Worm (Caenorhabditis elegans): ENCODE results near the gene ZK1010.8.

ZK1010.8 gene

ce11 chrIII:13018619-13019018 lies 18.1 kb upstream of the ZK1010.8 start, which contains the start of gene col-98:
Gene col-98 (plus strand): TSS chrIII:13019008.
- TF ChIP-seq dve-1 (tag; optimal IDR thresholded peaks at IDR 0.05; ENCODE audit: insufficient read depth) = no peak
- TF ChIP-seq T26A8.4 (GFP tag; IDR thresholded peaks at IDR 0.05) = no peak
- TF ChIP-seq ZK337.2 (GFP tag; IDR thresholded peaks at IDR 0.05) = no peak
- TF ChIP-seq gei-8 (GFP tag; optimal IDR thresholded peaks at IDR 0.05) = no peak
- no peak for TF ChIP-seq ceh-20 (GFP tag; IDR thresholded peaks at IDR 0.05)
- TF ChIP-seq ama-1 (optimal IDR thresholded peaks at IDR 0.05) = no peak
- TF ChIP-seq lin-1 (GFP tag; IDR thresholded peaks at IDR 0.05) = no peak
- no peak for TF ChIP-seq nhr-237 (tag; optimal IDR thresholded peaks at IDR 0.05)
- TF ChIP-seq egl-43 (GFP tag; IDR thresholded peaks at IDR 0.05) = no peak
- TF ChIP-seq ceh-44 (GFP tag; IDR thresholded peaks at IDR 0.05) = no peak
- TF ChIP-seq saeg-2 (GFP tag; IDR thresholded peaks at IDR 0.05) = no peak
- TF ChIP-seq attf-4 (tag; optimal IDR thresholded peaks at IDR 0.05) = no peak
- no peak for TF ChIP-seq jun-1 (tag; optimal IDR thresholded peaks at IDR 0.05)
- no peak for TF ChIP-seq nhr-48 (tag; optimal IDR thresholded peaks at IDR 0.05)
- no peak for TF ChIP-seq R02D3.7 (tag; optimal IDR thresholded peaks at IDR 0.05)
- no peak for TF ChIP-seq nhr-41 (GFP tag; IDR thresholded peaks at IDR 0.05)
- TF ChIP-seq mes-2 (tag; optimal IDR thresholded peaks at IDR 0.05; ENCODE audit: poor library complexity, severe bottlenecking) = no peak

ce11 chrIII:13015754-13016317 lies 15.4 kb upstream of the ZK1010.8 start:
- TF ChIP-seq aha-1 (tag) (peak; percentile 97), cey-2 (tag; optimal IDR thresholded peaks at IDR 0.05; ENCODE audit: borderline replicate concordance, insufficient read depth) (no peak), dpl-1 (GFP tag; optimal IDR thresholded peaks at IDR 0.05) (peak; percentile 53), unc-39 (tag; optimal IDR thresholded peaks at IDR 0.05) (no peak), skn-1 (tag; optimal IDR thresholded peaks at IDR 0.05) (no peak), ZK546.5 (tag; optimal IDR thresholded peaks at IDR 0.05) (no peak), dmd-8 (GFP tag; IDR thresholded peaks at IDR 0.05) (peak; percentile 79), nhr-10 (tag; optimal IDR thresholded peaks at IDR 0.05) (no peak), daf-12 (tag; optimal IDR thresholded peaks at IDR 0.05) (no peak), duxl-1 (tag; optimal IDR thresholded peaks at IDR 0.05; ENCODE audit: poor library complexity) (peak; percentile 71), zag-1 (tag; optimal IDR thresholded peaks at IDR 0.05) (no peak), lin-29 (GFP tag; IDR thresholded peaks at IDR 0.05) (no peak), nhr-102 (tag; optimal IDR thresholded peaks at IDR 0.05) (peak; percentile 87), pha-4 (GFP tag; IDR thresholded peaks at IDR 0.05) (peak; percentile 73), pha-4 (tag; optimal IDR thresholded peaks at IDR 0.05) (no peak), lir-3 (tag; optimal IDR thresholded peaks at IDR 0.05) (no peak), madf-9 (GFP tag; conservative IDR thresholded peaks at IDR 0.05) (no peak; the same call in 1 of the 2 replicates), nhr-6 (tag; optimal IDR thresholded peaks at IDR 0.05) (peak; percentile 17), zfp-3 (GFP tag; conservative IDR thresholded peaks at IDR 0.05) (0 out of 2 replicates have a peak, but pooled peaks have one; percentile 28), Y75B8A.6 (GFP tag; IDR thresholded peaks at IDR 0.05) (no peak; the same call in 1 of the 2 replicates), tra-1 (GFP tag; IDR thresholded peaks at IDR 0.05) (peak; percentile 63; the same call in 1 of the 2 replicates), set-16 (GFP tag; IDR thresholded peaks at IDR 0.05) (peak; percentile 30; the same call in 1 of the 2 replicates), ama-1 (optimal IDR thresholded peaks at IDR 0.05) (no peak), ceh-82 (tag; optimal IDR thresholded peaks at IDR 0.05) (no peak), fkh-10 (GFP tag; optimal IDR thresholded peaks at IDR 0.05) (peak; percentile 30), daf-19 (GFP tag; conservative IDR thresholded peaks at IDR 0.05) (no peak), nhr-25 (tag; optimal IDR thresholded peaks at IDR 0.05; ENCODE audit: borderline replicate concordance, insufficient read depth) (peak; percentile 18), D1046.2 (GFP tag; IDR thresholded peaks at IDR 0.05) (no peak), spr-1 (tag; optimal IDR thresholded peaks at IDR 0.05) (peak; percentile 66), egl-27 (tag; optimal IDR thresholded peaks at IDR 0.05) (no peak), daf-16 (GFP tag; optimal IDR thresholded peaks at IDR 0.05) (peak; percentile 49 to 75), daf-16 (tag; optimal IDR thresholded peaks at IDR 0.05) (peak; percentile 90), lin-38 (GFP tag; IDR thresholded peaks at IDR 0.05) (peak; percentile 80), hif-1 (tag; optimal IDR thresholded peaks at IDR 0.05) (peak in 1 of 2 experiments; percentile 29)
